Worm (Caenorhabditis elegans) whole organism, L2 larva: ENCODE data around the gene sma-2.
A peak's percentile ranks its signal among the peaks of the same experiment; 100 is the strongest.

Source experiments
- C34F6.9 ChIP-seq: fragments of 150-350 bp; optimal IDR thresholded peaks from 2 replicates; lab custom pipeline; 2014; ENCODE audit warnings: missing biosample characterization, missing genetic modification characterization
- F13H6.1 ChIP-seq: sonication (generic microtip); optimal IDR thresholded peaks from 2 replicates; lab custom pipeline; 2016; ENCODE audit warnings: missing genetic modification characterization, missing compliant biosample characterization
- aly-2 ChIP-seq: fragments of 150-350 bp; optimal IDR thresholded peaks from 2 replicates; lab custom pipeline; 2014; ENCODE audit warnings: missing biosample characterization, missing genetic modification characterization
- blmp-1 ChIP-seq: sonication (generic microtip); optimal IDR thresholded peaks from 2 replicates; lab custom pipeline; 2017; ENCODE audit warnings: missing genetic modification characterization, mild to moderate bottlenecking, missing compliant biosample characterization, antibody characterized with exemption, moderate library complexity; ENCODE audit not compliant: insufficient read depth
- ceh-82 ChIP-seq: fragments of 150-350 bp; optimal IDR thresholded peaks from 2 replicates; lab custom pipeline; 2014; ENCODE audit warnings: missing biosample characterization, missing genetic modification characterization
- crh-2 ChIP-seq: sonication (generic microtip); optimal IDR thresholded peaks from 2 replicates; lab custom pipeline; 2017; ENCODE audit warnings: missing biosample characterization, missing genetic modification characterization
- egl-27 ChIP-seq: sonication (generic microtip); optimal IDR thresholded peaks from 3 replicates; lab custom pipeline; 2017; ENCODE audit warnings: missing biosample characterization, missing genetic modification reagents, missing genetic modification characterization
- elt-1 ChIP-seq: fragments of 150-350 bp; optimal IDR thresholded peaks from 2 replicates; lab custom pipeline; 2014; ENCODE audit warnings: missing biosample characterization, missing genetic modification characterization
- elt-3 ChIP-seq: sonication (generic microtip); optimal IDR thresholded peaks from 2 replicates; lab custom pipeline; 2017; ENCODE audit warnings: missing biosample characterization, missing genetic modification characterization
- fos-1 ChIP-seq: fragments of 150-350 bp; optimal IDR thresholded peaks from 2 replicates; lab custom pipeline; 2014; ENCODE audit warnings: missing biosample characterization, missing genetic modification characterization
- gmeb-1 ChIP-seq: fragments of 150-350 bp; optimal IDR thresholded peaks from 2 replicates; lab custom pipeline; 2014; ENCODE audit warnings: missing biosample characterization, missing genetic modification characterization
- lin-11 ChIP-seq: fragments of 150-350 bp; sonication (generic microtip); optimal IDR thresholded peaks from 2 replicates; lab custom pipeline; 2014; ENCODE audit warnings: missing biosample characterization, missing genetic modification characterization, inconsistent platforms, mixed read lengths
- lin-13 ChIP-seq: fragments of 150-350 bp; optimal IDR thresholded peaks from 2 replicates; lab custom pipeline; 2014; ENCODE audit warnings: missing biosample characterization, missing genetic modification reagents, missing genetic modification characterization
- lin-39 ChIP-seq: fragments of 150-350 bp; optimal IDR thresholded peaks from 2 replicates; lab custom pipeline; 2014; ENCODE audit warnings: missing biosample characterization, missing genetic modification reagents, missing genetic modification characterization
- lsy-2 ChIP-seq, 2 experiments: fragments of 150-350 bp in 1 of 2; sonication (generic microtip) in 1 of 2; optimal IDR thresholded peaks; 2 replicates each; lab custom pipeline; 2014 to 2017; ENCODE audit warnings: missing biosample characterization in 2 of 2, missing genetic modification characterization in 2 of 2
- mbf-1 ChIP-seq: sonication (generic microtip); optimal IDR thresholded peaks from 2 replicates; lab custom pipeline; 2017; ENCODE audit warnings: missing biosample characterization, missing genetic modification characterization
- mdl-1 ChIP-seq, 2 experiments: fragments of 150-350 bp in 1 of 2; sonication (generic microtip) in 1 of 2; optimal IDR thresholded peaks; 2 replicates each; lab custom pipeline; 2017; ENCODE audit warnings: missing biosample characterization in 2 of 2, missing genetic modification characterization in 2 of 2
- nhr-11 ChIP-seq: fragments of 150-350 bp; optimal IDR thresholded peaks from 2 replicates; lab custom pipeline; 2014; ENCODE audit warnings: missing biosample characterization, missing genetic modification characterization
- nhr-12 ChIP-seq: fragments of 150-350 bp; optimal IDR thresholded peaks from 2 replicates; lab custom pipeline; 2014; ENCODE audit warnings: missing biosample characterization, missing genetic modification characterization
- nhr-129 ChIP-seq: fragments of 150-350 bp; optimal IDR thresholded peaks from 2 replicates; lab custom pipeline; 2014; ENCODE audit warnings: missing biosample characterization, missing genetic modification characterization
- nhr-21 ChIP-seq: fragments of 150-350 bp; optimal IDR thresholded peaks from 2 replicates; lab custom pipeline; 2014; ENCODE audit warnings: missing biosample characterization, missing genetic modification characterization
- nhr-23 ChIP-seq: fragments of 150-350 bp; optimal IDR thresholded peaks from 2 replicates; lab custom pipeline; 2014; ENCODE audit warnings: missing biosample characterization, missing genetic modification reagents, missing genetic modification characterization
- nhr-25 ChIP-seq: fragments of 150-350 bp; sonication (generic microtip); optimal IDR thresholded peaks from 3 replicates; lab custom pipeline; 2014; ENCODE audit warnings: missing biosample characterization, missing genetic modification characterization
- sem-4 ChIP-seq: fragments of 150-350 bp; optimal IDR thresholded peaks from 2 replicates; lab custom pipeline; 2014; ENCODE audit warnings: missing biosample characterization, missing genetic modification reagents, missing genetic modification characterization
- sma-3 ChIP-seq: sonication (generic microtip); optimal IDR thresholded peaks from 2 replicates; lab custom pipeline; 2016; ENCODE audit warnings: missing genetic modification reagents, missing genetic modification characterization, missing compliant biosample characterization
- sma-9 ChIP-seq, 2 experiments: fragments of 150-350 bp in 1 of 2; sonication (generic microtip) in 1 of 2; optimal IDR thresholded peaks; 2 replicates each; lab custom pipeline; 2014 to 2016; ENCODE audit warnings: missing genetic modification characterization in 2 of 2, mild to moderate bottlenecking in 1 of 2, missing biosample characterization in 1 of 2, missing compliant biosample characterization in 1 of 2, missing genetic modification reagents in 1 of 2, moderate library complexity in 1 of 2
- snpc-4 ChIP-seq: fragments of 150-350 bp; optimal IDR thresholded peaks from 2 replicates; lab custom pipeline; 2014; ENCODE audit warnings: missing biosample characterization, missing genetic modification characterization
- unc-55 ChIP-seq: fragments of 150-350 bp; sonication (generic microtip); optimal IDR thresholded peaks from 3 replicates; lab custom pipeline; 2014; ENCODE audit warnings: missing biosample characterization, missing genetic modification reagents, missing genetic modification characterization
- zag-1 ChIP-seq: fragments of 150-350 bp; optimal IDR thresholded peaks from 2 replicates; lab custom pipeline; 2014; ENCODE audit warnings: missing biosample characterization, missing genetic modification characterization
- ztf-1 ChIP-seq: fragments of 200-800 bp; sonication (Bioruptor generic); conservative IDR thresholded peaks from 2 replicates; pipeline ENCODE4 v1.3.6; 2022; ENCODE audit warnings: missing genetic modification characterization, missing compliant biosample characterization
- ztf-11 ChIP-seq: sonication (generic microtip); optimal IDR thresholded peaks from 2 replicates; lab custom pipeline; 2017; ENCODE audit warnings: missing biosample characterization, missing genetic modification characterization

The sma-2 gene

DNA sequence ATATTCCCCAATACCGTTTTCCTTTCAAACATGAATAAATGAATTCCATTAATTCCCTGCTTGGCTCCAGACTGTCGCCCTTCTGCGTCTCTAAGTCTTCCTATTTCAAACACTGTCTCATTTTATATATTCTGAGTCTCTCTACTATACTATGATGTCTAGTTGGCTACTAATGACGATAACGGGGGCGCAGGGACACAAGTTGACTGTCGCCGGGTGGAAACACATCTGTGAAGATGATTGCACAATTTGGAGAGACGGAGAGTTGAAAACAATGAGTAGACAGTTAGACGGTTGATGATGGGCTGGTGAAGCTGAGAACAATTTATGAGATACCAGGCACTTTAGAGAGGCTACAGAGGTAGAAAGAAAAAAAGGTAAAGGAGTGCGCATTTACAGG, at the start of gene sma-2:
sma-2 (plus strand) TSS at position 194 of the 400 bp plus-strand sequence.
- TF ChIP-seq gmeb-1 (tag; lab: Kevin White, UChicago) (peak; percentile 72), nhr-25 (peak; percentile 74), sma-9 (GFP tag; optimal IDR thresholded peaks at IDR 0.05; lab: Kevin White, UChicago) (peak; percentile 91), sma-9 (tag; optimal IDR thresholded peaks at IDR 0.05; lab: Kevin White, UChicago) (no peak), lsy-2 (tag; optimal IDR thresholded peaks at IDR 0.05; lab: Kevin White, UChicago) (peak in 1 of 2 experiments; percentile 45), mdl-1 (tag; optimal IDR thresholded peaks at IDR 0.05; lab: Kevin White, UChicago) (peak in 1 of 2 experiments; percentile 16), fos-1 (tag; lab: Kevin White, UChicago) (peak; percentile 98), sma-3 (peak; percentile 99), F13H6.1 (tag; lab: Kevin White, UChicago) (peak; percentile 88), crh-2 (peak; percentile 85), C34F6.9 (tag; lab: Kevin White, UChicago) (peak; percentile 29), nhr-21 (peak; percentile 52), aly-2 (tag; lab: Kevin White, UChicago) (no peak), blmp-1 (tag; lab: Kevin White, UChicago) (no peak), elt-3 (tag; lab: Kevin White, UChicago) (no peak), nhr-129 (tag; lab: Kevin White, UChicago) (peak; percentile 68), egl-27 (tag; lab: Kevin White, UChicago) (peak; percentile 15)

DNA sequence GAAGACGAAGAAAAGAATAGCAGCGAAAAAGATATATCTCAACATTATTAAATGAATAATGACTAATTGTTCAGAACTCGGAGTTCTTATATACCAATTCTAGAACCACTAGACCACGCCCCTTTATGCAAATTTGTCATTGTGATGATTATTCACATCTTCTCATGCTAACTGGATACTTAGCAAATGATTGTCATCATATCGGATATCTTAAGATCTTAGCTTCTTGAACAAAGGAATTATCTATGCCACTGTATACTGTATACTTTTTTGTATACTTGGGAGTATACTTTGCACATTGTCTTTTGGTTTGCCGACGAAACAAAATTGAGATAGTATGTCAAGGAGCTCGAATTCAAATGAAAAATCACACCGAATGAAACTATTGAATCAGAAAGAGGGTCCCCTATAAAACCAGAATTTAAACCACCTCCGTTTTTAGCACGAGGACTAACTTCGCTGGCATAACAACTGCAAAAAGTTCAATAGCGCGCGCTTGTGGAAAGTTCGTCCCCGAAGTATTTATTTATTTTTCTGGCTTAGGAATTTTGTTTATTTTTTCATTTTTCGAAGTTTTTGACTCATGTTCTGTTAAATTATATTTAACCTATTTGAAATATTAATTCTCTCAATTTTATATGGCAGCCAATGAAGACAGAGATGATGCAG, 49.1 kb upstream of the sma-2 start, which contains the start of the genes sdz-1 and vps-33.1:
sdz-1 (minus strand) TSS at position 51 of the 669 bp plus-strand sequence.
vps-33.1 (plus strand) TSS at position 639 of the 669 bp plus-strand sequence.
- TF ChIP-seq nhr-129 (tag; lab: Kevin White, UChicago) (peak; percentile 62), ztf-11 (tag; lab: Kevin White, UChicago) (no peak), mbf-1 (tag; lab: Kevin White, UChicago) (no peak), lin-39 (tag; lab: Kevin White, UChicago) (no peak), nhr-21 (no peak), unc-55 (GFP tag; lab: Kevin White, UChicago) (peak; percentile 90), fos-1 (tag; lab: Kevin White, UChicago) (no peak), blmp-1 (tag; lab: Kevin White, UChicago) (no peak), elt-1 (tag; lab: Kevin White, UChicago) (no peak), nhr-12 (tag; lab: Kevin White, UChicago) (no peak), sem-4 (tag; lab: Kevin White, UChicago) (no peak), lsy-2 (tag; optimal IDR thresholded peaks at IDR 0.05; lab: Kevin White, UChicago) (peak in 1 of 2 experiments; percentile 75), snpc-4 (no peak), zag-1 (tag; lab: Kevin White, UChicago) (no peak), nhr-23 (tag; lab: Kevin White, UChicago) (no peak), crh-2 (peak; percentile 4), nhr-11 (tag; lab: Kevin White, UChicago) (no peak), sma-9 (GFP tag; optimal IDR thresholded peaks at IDR 0.05; lab: Kevin White, UChicago) (peak; percentile 50), sma-9 (tag; optimal IDR thresholded peaks at IDR 0.05; lab: Kevin White, UChicago) (no peak), lin-13 (peak; percentile 43), gmeb-1 (tag; lab: Kevin White, UChicago) (peak; percentile 87), aly-2 (tag; lab: Kevin White, UChicago) (no peak), ceh-82 (tag; lab: Kevin White, UChicago) (no peak), sma-3 (peak; percentile 1), mdl-1 (tag; optimal IDR thresholded peaks at IDR 0.05; lab: Kevin White, UChicago) (no peak), C34F6.9 (tag; lab: Kevin White, UChicago) (peak; percentile 68)

DNA sequence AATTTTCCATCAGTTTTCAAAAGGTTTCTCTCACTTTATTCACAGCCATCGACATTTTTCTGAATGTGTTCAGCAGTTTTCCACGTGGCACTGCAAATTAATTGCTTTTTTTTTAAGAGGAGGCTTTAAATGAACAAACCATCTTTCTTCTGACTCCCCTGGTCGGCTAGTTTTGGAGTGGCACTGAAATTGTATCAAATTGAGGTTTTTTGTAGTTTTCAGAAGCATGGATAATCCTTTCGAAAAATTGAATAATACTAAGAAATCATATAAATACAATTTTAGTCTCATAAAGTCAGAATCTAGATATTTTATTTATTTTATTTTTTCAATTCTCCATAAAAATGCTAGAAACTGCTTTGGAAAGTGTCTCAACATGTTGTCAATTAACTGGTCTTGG, 44.7 kb upstream of the sma-2 start, which contains the start of gene B0303.16:
B0303.16 (plus strand) TSS at position 301 of the 400 bp plus-strand sequence.
- TF ChIP-seq lin-11, result no peak
- no peak for TF ChIP-seq ztf-1 (GFP tag; lab: Robert Waterston, UW)
- TF ChIP-seq nhr-23 (tag; lab: Kevin White, UChicago), result no peak
- TF ChIP-seq egl-27 (tag; lab: Kevin White, UChicago), result no peak
- no peak for TF ChIP-seq ztf-11 (tag; lab: Kevin White, UChicago)
- TF ChIP-seq ceh-82 (tag; lab: Kevin White, UChicago), result no peak
- no peak for TF ChIP-seq sma-3
- no peak for TF ChIP-seq lin-39 (tag; lab: Kevin White, UChicago)

DNA sequence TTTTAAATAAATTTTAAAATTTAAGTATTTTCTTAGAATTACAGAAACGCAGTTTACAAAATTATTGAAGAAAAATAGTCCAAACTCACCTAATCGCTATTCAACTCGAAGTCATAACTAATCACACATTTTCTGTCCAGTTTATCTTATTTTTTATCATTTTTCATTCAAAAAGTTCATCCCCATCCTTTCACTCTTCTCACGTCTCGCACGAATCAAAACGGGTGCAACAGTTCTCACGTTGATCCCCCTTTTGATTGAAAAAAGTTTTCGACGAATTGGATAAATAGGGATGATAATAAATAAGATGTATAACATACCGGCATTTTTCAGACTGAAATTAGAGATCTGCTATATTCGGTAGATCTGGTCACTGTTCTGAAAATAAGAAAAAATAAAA, 39.7 kb upstream of the sma-2 start:
- TF ChIP-seq sma-9 (GFP tag; optimal IDR thresholded peaks at IDR 0.05; lab: Kevin White, UChicago) (peak; percentile 48), sma-9 (tag; optimal IDR thresholded peaks at IDR 0.05; lab: Kevin White, UChicago) (no peak), blmp-1 (tag; lab: Kevin White, UChicago) (peak; percentile 67), nhr-23 (tag; lab: Kevin White, UChicago) (no peak)
